Worm (Caenorhabditis elegans) whole organism, mixed stage, embryonic: ENCODE measurements around the gene glo-1.

Experiments
- mab-5 ChIP-seq: fragments of 150-350 bp; optimal IDR thresholded peaks from 2 replicates; lab custom pipeline; 2014; ENCODE audit warnings: missing biosample characterization, missing genetic modification characterization
- ztf-11 ChIP-seq: fragments of 150-350 bp; optimal IDR thresholded peaks from 2 replicates; lab custom pipeline; 2014; ENCODE audit warnings: missing biosample characterization, missing genetic modification characterization

ce11 chrX:9894844-9895243, 12.8 kb upstream of the glo-1 start, which contains the start of gene F21G4.3:
- no peak for TF ChIP-seq ztf-11
- TF ChIP-seq mab-5 (tag; lab: Kevin White, UChicago) = no peak
